Worm (Caenorhabditis elegans) whole organism, late embryonic: Measurements from ENCODE around the gene sto-4.

Experiments
- C38D4.7 ChIP-seq: fragments of 200-800 bp; sonication (Bioruptor generic); optimal IDR thresholded peaks from 2 replicates; lab custom pipeline; 2018; ENCODE audit warnings: mild to moderate bottlenecking, missing genetic modification characterization, moderate library complexity, missing compliant biosample characterization
- ahr-1 ChIP-seq: sonication (generic microtip); optimal IDR thresholded peaks from 2 replicates; lab custom pipeline; 2016; ENCODE audit warnings: missing genetic modification characterization, missing compliant biosample characterization
- ama-1 ChIP-seq: fragments of 150-350 bp; optimal IDR thresholded peaks from 2 replicates; lab custom pipeline; 2014
- elt-2 ChIP-seq: sonication (generic microtip); optimal IDR thresholded peaks from 2 replicates; lab custom pipeline; 2016; ENCODE audit warnings: missing genetic modification reagents, missing genetic modification characterization, missing compliant biosample characterization
- hlh-8 ChIP-seq: sonication (generic microtip); optimal IDR thresholded peaks from 2 replicates; lab custom pipeline; 2016; ENCODE audit warnings: missing genotype, missing genetic modification characterization, missing compliant biosample characterization
- nfya-1 ChIP-seq: sonication (generic microtip); optimal IDR thresholded peaks from 2 replicates; lab custom pipeline; 2017; ENCODE audit warnings: missing genetic modification characterization, mild to moderate bottlenecking, missing compliant biosample characterization, antibody characterized with exemption, moderate library complexity
- pag-3 ChIP-seq: sonication (generic microtip); optimal IDR thresholded peaks from 2 replicates; lab custom pipeline; 2016; ENCODE audit warnings: missing compliant biosample characterization, missing genetic modification characterization, borderline replicate concordance
- unc-55 ChIP-seq: sonication (generic microtip); optimal IDR thresholded peaks from 2 replicates; lab custom pipeline; 2017; ENCODE audit warnings: missing biosample characterization, missing genetic modification reagents, missing genetic modification characterization

- no peak for TF ChIP-seq ahr-1 (tag; lab: Kevin White, UChicago)
- no peak for TF ChIP-seq nfya-1 (tag; lab: Kevin White, UChicago)
- TF ChIP-seq unc-55: no peak
- no peak for TF ChIP-seq hlh-8 (tag; lab: Kevin White, UChicago)
- TF ChIP-seq elt-2 (tag; lab: Kevin White, UChicago): no peak
- TF ChIP-seq ama-1 (lab: Kevin White, UChicago): no peak
- no peak for TF ChIP-seq C38D4.7 (GFP tag; lab: Kevin White, UChicago)
- no peak for TF ChIP-seq pag-3
Observed at ce11 chrX:11690014-11690591, 46.2 kb downstream of the sto-4 start, which contains the start of the genes C44C10.10 and C44C10.5.
